Worm (Caenorhabditis elegans) whole organism, early embryonic: ENCODE data around the gene apx-1.

ENCODE experiments used
- B0310.2 ChIP-seq: sonication (generic microtip); optimal IDR thresholded peaks from 2 replicates; lab custom pipeline; 2016; ENCODE audit warnings: mild to moderate bottlenecking, missing genetic modification characterization, missing compliant biosample characterization
- F13C5.2 ChIP-seq: sonication (generic microtip); optimal IDR thresholded peaks from 2 replicates; lab custom pipeline; 2017; ENCODE audit warnings: mild to moderate bottlenecking, missing genetic modification characterization, inconsistent platforms, missing compliant biosample characterization
- aly-1 ChIP-seq: sonication (generic microtip); optimal IDR thresholded peaks from 2 replicates; lab custom pipeline; 2016; ENCODE audit warnings: missing genetic modification characterization, missing compliant biosample characterization
- ama-1 ChIP-seq: fragments of 150-350 bp; optimal IDR thresholded peaks from 2 replicates; lab custom pipeline; 2014
- ceh-13 ChIP-seq: fragments of 200-800 bp; sonication (Bioruptor generic); optimal IDR thresholded peaks from 2 replicates; lab custom pipeline; 2018; ENCODE audit warnings: mild to moderate bottlenecking, missing genetic modification characterization, missing compliant biosample characterization
- ets-7 ChIP-seq: sonication (generic microtip); optimal IDR thresholded peaks from 2 replicates; lab custom pipeline; 2016; ENCODE audit warnings: missing genotype, missing genetic modification characterization, missing compliant biosample characterization
- flt-1 ChIP-seq: fragments of 200-800 bp; sonication (Bioruptor generic); IDR thresholded peaks from 2 replicates; pipeline ENCODE4 v1.3.6; 2022; ENCODE audit warnings: missing genetic modification characterization, missing compliant biosample characterization
- pes-1 ChIP-seq: fragments of 200-800 bp; sonication (Bioruptor generic); IDR thresholded peaks from 2 replicates; pipeline ENCODE4 v1.3.6; 2022; ENCODE audit warnings: missing genetic modification reagents, missing genetic modification characterization, missing compliant biosample characterization
- sea-1 ChIP-seq: fragments of 200-800 bp; sonication (Bioruptor generic); conservative IDR thresholded peaks from 2 replicates; pipeline ENCODE4 v1.3.6; 2022; ENCODE audit warnings: missing genetic modification characterization, missing compliant biosample characterization
- tbx-11 ChIP-seq: fragments of 200-800 bp; sonication (Bioruptor generic); IDR thresholded peaks from 2 replicates; pipeline ENCODE4 v1.3.6; 2022; ENCODE audit warnings: missing genetic modification characterization, missing compliant biosample characterization
- tbx-37 ChIP-seq: fragments of 200-800 bp; sonication (Bioruptor generic); conservative IDR thresholded peaks from 2 replicates; pipeline ENCODE4 v1.3.6; 2022; ENCODE audit warnings: missing genetic modification reagents, missing genetic modification characterization, missing compliant biosample characterization

DNA sequence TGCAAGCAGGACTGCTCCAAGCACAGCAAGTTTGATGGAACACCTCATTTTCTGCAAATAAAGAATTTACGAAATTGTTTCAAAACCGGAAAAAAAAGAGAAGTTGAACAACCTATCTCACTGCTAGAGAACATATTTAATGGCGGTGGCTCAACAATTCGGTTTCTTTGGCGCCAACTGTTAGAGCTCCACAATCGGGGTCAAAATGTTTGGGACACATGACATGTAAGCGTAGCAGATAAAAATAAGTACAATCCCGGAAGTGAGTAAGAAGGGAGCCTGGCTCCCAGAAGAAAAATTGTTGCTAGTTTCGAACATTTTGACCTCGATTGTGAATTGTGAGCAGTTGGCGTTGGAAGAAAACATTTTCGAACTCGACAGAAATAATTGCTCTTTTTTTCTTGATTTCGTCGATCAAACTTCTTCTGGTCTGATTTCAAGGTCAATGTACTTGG lies 49.2 kb downstream of the apx-1 start, which contains the start of gene T28A11.16:
- no peak for TF ChIP-seq ama-1 (lab: Kevin White, UChicago)
- no peak for TF ChIP-seq ets-7
- TF ChIP-seq tbx-37, result no peak
- no peak for TF ChIP-seq F13C5.2
- TF ChIP-seq flt-1, result no peak
- TF ChIP-seq tbx-11 (GFP tag; lab: Robert Waterston, UW), result no peak
- no peak for TF ChIP-seq ceh-13 (GFP tag; lab: Kevin White, UChicago)
- no peak for TF ChIP-seq aly-1 (tag; lab: Kevin White, UChicago)
- no peak for TF ChIP-seq sea-1
- TF ChIP-seq pes-1 (GFP tag; lab: Robert Waterston, UW), result no peak
- TF ChIP-seq B0310.2 (tag; lab: Kevin White, UChicago), result no peak
